Fruit fly (Drosophila melanogaster) whole organism, embryonic: ENCODE results near the gene cyr.

Experiments used
- Aef1 ChIP-seq: fragments of 200-800 bp; sonication (Bioruptor generic); IDR thresholded peaks from 3 replicates; pipeline ENCODE4 v1.3.6; 2022; ENCODE audit warnings: missing biosample characterization, missing genetic modification characterization
- Asciz ChIP-seq: fragments of 200-800 bp; sonication (Bioruptor generic); optimal IDR thresholded peaks from 2 replicates; lab custom pipeline; 2017; ENCODE audit warnings: missing biosample characterization, mild to moderate bottlenecking, missing genetic modification characterization, missing genetic modification reagents
- Atf-2 ChIP-seq: fragments of 200-800 bp; sonication (Bioruptor generic); optimal IDR thresholded peaks from 2 replicates; lab custom pipeline; 2016; ENCODE audit warnings: missing biosample characterization, missing genetic modification characterization
- CG10654 ChIP-seq: fragments of 200-800 bp; sonication (Bioruptor generic); optimal IDR thresholded peaks from 2 replicates; lab custom pipeline; 2016; ENCODE audit warnings: missing biosample characterization, missing genetic modification characterization
- CG11093 ChIP-seq: fragments of 200-800 bp; sonication (Bioruptor generic); IDR thresholded peaks from 3 replicates; pipeline ENCODE4 v1.3.6; 2022; ENCODE audit warnings: missing biosample characterization, missing genetic modification characterization
- CG12391 ChIP-seq: fragments of 200-800 bp; sonication (Bioruptor generic); optimal IDR thresholded peaks from 3 replicates; lab custom pipeline; 2018; ENCODE audit warnings: missing biosample characterization, mild to moderate bottlenecking, missing genetic modification characterization, moderate library complexity
- CG12942 ChIP-seq: fragments of 200-800 bp; sonication (Bioruptor generic); optimal IDR thresholded peaks from 3 replicates; lab custom pipeline; 2016; ENCODE audit warnings: missing biosample characterization, missing genetic modification characterization
- CG15073 ChIP-seq: fragments of 200-800 bp; sonication (Bioruptor generic); optimal IDR thresholded peaks from 2 replicates; lab custom pipeline; 2016; ENCODE audit warnings: missing biosample characterization, missing genetic modification characterization
- CG1603 ChIP-seq: fragments of 200-800 bp; sonication (Bioruptor generic); optimal IDR thresholded peaks from 2 replicates; lab custom pipeline; 2019; ENCODE audit warnings: missing biosample characterization, mild to moderate bottlenecking, missing genetic modification characterization, moderate library complexity
- CG17612 ChIP-seq: fragments of 200-800 bp; sonication (Bioruptor generic); IDR thresholded peaks from 2 replicates; pipeline ENCODE4 v1.3.6; 2022; ENCODE audit warnings: missing biosample characterization, missing genetic modification characterization
- CG17802 ChIP-seq: fragments of 200-800 bp; sonication (Bioruptor generic); optimal IDR thresholded peaks from 2 replicates; lab custom pipeline; 2018; ENCODE audit warnings: missing biosample characterization, mild to moderate bottlenecking, missing genetic modification characterization, moderate library complexity
- CG2199 ChIP-seq: fragments of 200-800 bp; sonication (Bioruptor generic); IDR thresholded peaks from 3 replicates; pipeline ENCODE4 v1.3.6; 2022; ENCODE audit warnings: missing biosample characterization, missing genetic modification characterization
- CG2202 ChIP-seq: fragments of 200-800 bp; sonication (Bioruptor generic); optimal IDR thresholded peaks from 2 replicates; lab custom pipeline; 2018; ENCODE audit warnings: missing biosample characterization, mild to moderate bottlenecking, missing genetic modification characterization
- CG2889 ChIP-seq: fragments of 200-800 bp; sonication (Bioruptor generic); IDR thresholded peaks from 3 replicates; pipeline ENCODE4 v1.3.6; 2022; ENCODE audit warnings: missing biosample characterization, missing genetic modification characterization
- CG33213 ChIP-seq: fragments of 200-800 bp; sonication (Bioruptor generic); optimal IDR thresholded peaks from 3 replicates; lab custom pipeline; 2016; ENCODE audit warnings: missing biosample characterization, missing genetic modification characterization
- CG5180 ChIP-seq: fragments of 200-800 bp; sonication (Bioruptor generic); optimal IDR thresholded peaks from 3 replicates; lab custom pipeline; 2017; ENCODE audit warnings: missing biosample characterization, missing genetic modification characterization, mild to moderate bottlenecking, moderate library complexity, missing genetic modification reagents
- CG5245 ChIP-seq: fragments of 200-800 bp; sonication (Bioruptor generic); optimal IDR thresholded peaks from 3 replicates; lab custom pipeline; 2016; ENCODE audit warnings: missing biosample characterization, missing genetic modification characterization
- D19B ChIP-seq: fragments of 200-800 bp; sonication (Bioruptor generic); optimal IDR thresholded peaks from 2 replicates; lab custom pipeline; 2017; ENCODE audit warnings: missing biosample characterization, mild to moderate bottlenecking, missing genetic modification characterization
- Eip74EF ChIP-seq, 2 experiments: fragments of 200-800 bp in 1 of 2; fragments of >200 bp in 1 of 2; sonication (Bioruptor generic) in 1 of 2; optimal IDR thresholded peaks; 2 replicates each; lab custom pipeline; 2017 to 2019; ENCODE audit warnings: missing biosample characterization in 2 of 2, missing genetic modification characterization in 2 of 2, mild to moderate bottlenecking in 1 of 2, moderate library complexity in 1 of 2
- HmgD ChIP-seq: fragments of 200-800 bp; sonication (Bioruptor generic); optimal IDR thresholded peaks from 3 replicates; lab custom pipeline; 2016; ENCODE audit warnings: missing biosample characterization, missing genetic modification characterization
- Hr78 ChIP-seq, 2 experiments: fragments of 200-800 bp in 1 of 2; fragments of >200 bp in 1 of 2; sonication (Bioruptor generic) in 1 of 2; optimal IDR thresholded peaks; 2 replicates each; lab custom pipeline; 2017 to 2019; ENCODE audit warnings: missing biosample characterization in 2 of 2, missing genetic modification characterization in 2 of 2, mild to moderate bottlenecking in 1 of 2, moderate library complexity in 1 of 2
- Kr ChIP-seq: fragments of 200-800 bp; sonication (Bioruptor generic); optimal IDR thresholded peaks from 2 replicates; lab custom pipeline; 2017; ENCODE audit warnings: missing biosample characterization, mild to moderate bottlenecking, missing genetic modification characterization
- Lhr ChIP-seq: fragments of 200-800 bp; sonication (Bioruptor generic); optimal IDR thresholded peaks from 3 replicates; lab custom pipeline; 2017; ENCODE audit warnings: mild to moderate bottlenecking, missing biosample characterization, missing genetic modification reagents, missing genetic modification characterization
- Mes4 ChIP-seq: fragments of 200-800 bp; sonication (Bioruptor generic); optimal IDR thresholded peaks from 2 replicates; lab custom pipeline; 2016; ENCODE audit warnings: missing biosample characterization, missing genetic modification characterization
- NC2α ChIP-seq: fragments of 200-800 bp; sonication (Bioruptor generic); optimal IDR thresholded peaks from 2 replicates; lab custom pipeline; 2016; ENCODE audit warnings: missing biosample characterization, missing genetic modification characterization
- PHDP ChIP-seq: fragments of 200-800 bp; sonication (Bioruptor generic); optimal IDR thresholded peaks from 3 replicates; lab custom pipeline; 2018; ENCODE audit warnings: missing biosample characterization, mild to moderate bottlenecking, missing genetic modification characterization, moderate library complexity
- Rx ChIP-seq: fragments of 200-800 bp; sonication (Bioruptor generic); IDR thresholded peaks from 2 replicates; pipeline ENCODE4 v1.3.6; 2022; ENCODE audit warnings: missing biosample characterization, missing genetic modification characterization
- bbx ChIP-seq: fragments of 200-800 bp; sonication (Bioruptor generic); IDR thresholded peaks from 2 replicates; pipeline ENCODE4 v1.3.6; 2022; ENCODE audit warnings: missing biosample characterization, missing genetic modification characterization; ENCODE audit not compliant: partially characterized antibody
- chinmo ChIP-seq: fragments of 200-800 bp; sonication (Bioruptor generic); IDR thresholded peaks from 4 replicates; pipeline ENCODE4 v1.3.6; 2022; ENCODE audit warnings: missing biosample characterization, missing genetic modification characterization; ENCODE audit not compliant: partially characterized antibody
- chm ChIP-seq: fragments of 200-800 bp; sonication (Bioruptor generic); IDR thresholded peaks from 2 replicates; pipeline ENCODE4 v1.3.6; 2022; ENCODE audit warnings: missing biosample characterization, missing genetic modification characterization
- crp ChIP-seq, 2 experiments: fragments of 200-800 bp; sonication (Bioruptor generic); optimal IDR thresholded peaks; 2 replicates in 1 of 2; 3 replicates in 1 of 2; lab custom pipeline; 2017; ENCODE audit warnings: missing biosample characterization in 2 of 2, missing genetic modification characterization in 2 of 2, mild to moderate bottlenecking in 1 of 2, moderate library complexity in 1 of 2
- dan ChIP-seq: fragments of 200-800 bp; sonication (Bioruptor generic); IDR thresholded peaks from 2 replicates; pipeline ENCODE4 v1.3.6; 2022; ENCODE audit warnings: missing biosample characterization, missing genetic modification characterization
- ems ChIP-seq: fragments of 200-800 bp; sonication (Bioruptor generic); optimal IDR thresholded peaks from 3 replicates; lab custom pipeline; 2016; ENCODE audit warnings: missing biosample characterization, missing genetic modification characterization
- eyg ChIP-seq: fragments of 200-800 bp; sonication (Bioruptor generic); optimal IDR thresholded peaks from 3 replicates; lab custom pipeline; 2016; ENCODE audit warnings: missing biosample characterization, missing genetic modification characterization
- gcm ChIP-seq: fragments of 200-800 bp; sonication (Bioruptor generic); optimal IDR thresholded peaks from 2 replicates; lab custom pipeline; 2019; ENCODE audit warnings: missing biosample characterization, mild to moderate bottlenecking, missing genetic modification characterization, moderate library complexity
- gfzf ChIP-seq: fragments of 200-800 bp; sonication (Bioruptor generic); optimal IDR thresholded peaks from 2 replicates; lab custom pipeline; 2016; ENCODE audit warnings: missing biosample characterization, mild to moderate bottlenecking, missing genetic modification characterization, moderate library complexity
- ind ChIP-seq: fragments of 200-800 bp; sonication (Bioruptor generic); optimal IDR thresholded peaks from 3 replicates; lab custom pipeline; 2016; ENCODE audit warnings: missing biosample characterization, missing genetic modification characterization
- lmd ChIP-seq: fragments of 200-800 bp; sonication (Bioruptor generic); IDR thresholded peaks from 2 replicates; pipeline ENCODE4 v1.3.6; 2022; ENCODE audit warnings: missing biosample characterization, missing genetic modification characterization
- nerfin-1 ChIP-seq: fragments of 200-800 bp; sonication (Bioruptor generic); optimal IDR thresholded peaks from 3 replicates; lab custom pipeline; 2019; ENCODE audit warnings: missing biosample characterization, mild to moderate bottlenecking, missing genetic modification characterization, moderate library complexity
- prd ChIP-seq, 3 experiments: fragments of >200 bp in 2 of 3; fragments of 200-800 bp in 1 of 3; sonication (Bioruptor generic) in 1 of 3; optimal IDR thresholded peaks in 2 of 3; IDR thresholded peaks in 1 of 3; 2 replicates in 2 of 3; 3 replicates in 1 of 3; pipeline versions ENCODE4 v1.3.6 to Lab custom; 2017 to 2022; ENCODE audit warnings: missing biosample characterization in 1 of 3, missing genetic modification characterization in 1 of 3
- ro ChIP-seq: fragments of 200-800 bp; sonication (Bioruptor generic); IDR thresholded peaks from 2 replicates; pipeline ENCODE4 v1.3.6; 2022; ENCODE audit warnings: missing biosample characterization, missing genetic modification characterization
- sima ChIP-seq: fragments of 200-800 bp; sonication (Bioruptor generic); optimal IDR thresholded peaks from 2 replicates; lab custom pipeline; 2016; ENCODE audit warnings: missing biosample characterization, missing genetic modification characterization
- slbo ChIP-seq: fragments of 200-800 bp; sonication (Bioruptor generic); IDR thresholded peaks from 2 replicates; pipeline ENCODE4 v1.3.6; 2022; ENCODE audit warnings: missing biosample characterization, missing genetic modification characterization
- ssp ChIP-seq: fragments of 200-800 bp; sonication (Bioruptor generic); IDR thresholded peaks from 2 replicates; pipeline ENCODE4 v1.3.6; 2022; ENCODE audit warnings: missing biosample characterization, missing genetic modification characterization
- sug ChIP-seq: fragments of 200-800 bp; optimal IDR thresholded peaks from 2 replicates; lab custom pipeline; 2019; ENCODE audit warnings: missing biosample characterization, mild to moderate bottlenecking, missing genetic modification characterization, moderate library complexity
- trem ChIP-seq: fragments of 200-800 bp; optimal IDR thresholded peaks from 3 replicates; lab custom pipeline; 2019; ENCODE audit warnings: missing biosample characterization, mild to moderate bottlenecking, missing genetic modification characterization, moderate library complexity
- unpg ChIP-seq: fragments of 200-800 bp; sonication (Bioruptor generic); optimal IDR thresholded peaks from 3 replicates; lab custom pipeline; 2018; ENCODE audit warnings: missing biosample characterization, mild to moderate bottlenecking, missing genetic modification characterization, moderate library complexity
- vnd ChIP-seq: fragments of 200-800 bp; sonication (Bioruptor generic); IDR thresholded peaks from 3 replicates; pipeline ENCODE4 v1.3.6; 2022; ENCODE audit warnings: missing biosample characterization, missing genetic modification characterization; ENCODE audit not compliant: partially characterized antibody

Gene cyr

dm6 chrX:8092075-8092682 lies 43.3 kb downstream of the cyr start (continued):
- TF ChIP-seq Asciz (peak; percentile 94), ro (GFP tag; lab: Robert Waterston, UW) (peak; percentile 81), CG1603 (tag; lab: Kevin White, UChicago) (peak; percentile 64), dan (no peak; the same call in 1 of the 2 replicates), bbx (GFP tag; lab: Robert Waterston, UW) (no peak), lmd (GFP tag; lab: Robert Waterston, UW) (peak; percentile 95), CG2202 (tag; lab: Kevin White, UChicago) (peak; percentile 81), ssp (peak; percentile 82), Eip74EF (GFP tag; optimal IDR thresholded peaks at IDR 0.05; lab: Kevin White, UChicago) (peak in 1 of 2 experiments; percentile 94), CG12942 (peak; percentile 92), HmgD (no peak), slbo (GFP tag; lab: Robert Waterston, UW) (peak; percentile 92), PHDP (tag; lab: Kevin White, UChicago) (peak; percentile 96), sima (no peak), CG12391 (tag; lab: Kevin White, UChicago) (peak; percentile 96), D19B (peak; percentile 84), chm (GFP tag; lab: Robert Waterston, UW) (peak; percentile 52; the same call in 1 of the 2 replicates), gfzf (no peak), CG17612 (GFP tag; lab: Robert Waterston, UW) (peak; percentile 51; the same call in 1 of the 2 replicates), gcm (GFP tag; lab: Kevin White, UChicago) (peak; percentile 93), CG2889 (GFP tag; lab: Robert Waterston, UW) (peak; percentile 82), Hr78 (GFP tag; optimal IDR thresholded peaks at IDR 0.05; lab: Kevin White, UChicago) (peak in 1 of 2 experiments; percentile 77), vnd (no peak), chinmo (GFP tag; lab: Robert Waterston, UW) (peak; percentile 80; the same call in 3 of the 4 replicates), CG5245 (GFP tag; lab: Kevin White, UChicago) (peak; percentile 83), CG10654 (peak; percentile 92), unpg (peak; percentile 94), CG15073 (GFP tag; lab: Kevin White, UChicago) (peak; percentile 46), Aef1 (GFP tag; lab: Robert Waterston, UW) (peak; percentile 91), nerfin-1 (tag; lab: Kevin White, UChicago) (peak; percentile 94), CG33213 (GFP tag; lab: Kevin White, UChicago) (peak; percentile 18), ind (peak; percentile 93), eyg (GFP tag; lab: Kevin White, UChicago) (peak; percentile 49), Kr (GFP tag; lab: Kevin White, UChicago) (no peak), prd (optimal IDR thresholded peaks at IDR 0.05; lab: Kevin White, UChicago) (no peak), prd (GFP tag; IDR thresholded peaks at IDR 0.05; lab: Robert Waterston, UW) (peak; percentile 94), CG17802 (peak; percentile 55), trem (tag; lab: Kevin White, UChicago) (peak; percentile 88), crp (GFP tag; optimal IDR thresholded peaks at IDR 0.05; lab: Kevin White, UChicago) (peak in 1 of 2 experiments; percentile 64), Atf-2 (GFP tag; lab: Kevin White, UChicago) (peak; percentile 75), sug (tag; lab: Kevin White, UChicago) (peak; percentile 99), CG2199 (GFP tag; lab: Robert Waterston, UW) (peak; percentile 75; the same call in 2 of the 3 replicates), Mes4 (peak; percentile 57), Lhr (GFP tag; lab: Kevin White, UChicago) (peak; percentile 80), Rx (GFP tag; lab: Robert Waterston, UW) (peak; percentile 84), CG11093 (peak; percentile 77; the same call in 2 of the 3 replicates), ems (GFP tag; lab: Kevin White, UChicago) (peak; percentile 77), NC2α (GFP tag; lab: Kevin White, UChicago) (peak; percentile 44), CG5180 (GFP tag; lab: Kevin White, UChicago) (peak; percentile 90)
